Fruit fly (Drosophila melanogaster) Kc167 (cell line): Measurements from ENCODE around the gene Cby.

ENCODE experiments used
- Myc ChIP-seq: fragments of >200 bp; optimal IDR thresholded peaks from 2 replicates; lab custom pipeline; 2017; ENCODE audit warnings: missing external identifiers
- Sin3A ChIP-seq: fragments of >200 bp; optimal IDR thresholded peaks from 2 replicates; lab custom pipeline; 2018; ENCODE audit warnings: missing external identifiers
- h ChIP-seq: fragments of >200 bp; optimal IDR thresholded peaks from 3 replicates; lab custom pipeline; 2018; ENCODE audit warnings: missing external identifiers
- insv ChIP-seq: fragments of >200 bp; optimal IDR thresholded peaks from 3 replicates; lab custom pipeline; 2018; ENCODE audit warnings: missing external identifiers
- psq ChIP-seq: fragments of >200 bp; optimal IDR thresholded peaks from 2 replicates; lab custom pipeline; 2017; ENCODE audit warnings: missing external identifiers

DNA sequence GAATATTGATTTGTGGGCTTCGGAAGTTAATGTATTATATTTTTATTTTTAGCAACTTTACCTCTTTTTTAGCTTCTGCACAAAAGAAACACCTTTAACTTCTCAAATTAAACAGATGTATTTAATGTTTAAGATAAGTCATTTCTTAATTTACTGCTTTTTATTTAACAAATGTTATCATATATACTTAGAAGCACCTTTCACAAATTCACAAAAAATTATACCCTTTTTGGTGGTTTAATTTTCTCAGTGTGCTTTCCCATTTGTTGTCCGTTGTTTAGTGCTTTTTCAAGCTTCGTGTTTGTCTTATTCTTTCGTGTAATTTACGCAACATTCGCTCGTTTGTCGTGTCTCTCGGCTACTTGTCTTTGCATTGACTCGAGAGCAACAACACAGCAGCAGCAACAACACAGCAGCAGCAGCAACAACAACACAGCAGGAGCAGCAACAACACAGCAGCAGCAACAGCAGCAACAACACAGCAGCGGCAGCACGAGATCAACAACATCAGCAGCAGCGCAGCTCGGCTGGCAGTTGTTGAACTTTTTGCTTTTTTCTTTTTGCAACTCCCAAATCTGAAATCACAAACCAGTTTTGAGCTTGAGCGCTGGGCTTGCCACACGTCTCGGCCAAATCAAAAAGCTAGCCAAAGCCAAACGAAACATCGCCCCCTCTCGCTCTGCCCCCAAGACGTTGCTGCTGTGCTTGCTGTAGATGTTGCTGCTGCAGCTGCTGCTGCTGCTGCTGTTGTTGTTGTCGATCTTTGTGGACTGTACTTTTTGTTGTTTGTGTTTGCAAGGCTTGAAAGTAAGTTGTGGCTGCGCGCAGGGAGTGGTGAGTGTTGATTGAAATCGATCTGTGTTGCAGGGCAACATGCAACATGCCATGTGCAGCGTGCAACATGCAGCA is 30.5 kb upstream of the Cby start:
- TF ChIP-seq h (no peak), insv (lab: Kevin White, UChicago) (no peak), Sin3A (lab: Kevin White, UChicago) (no peak), psq (lab: Kevin White, UChicago) (no peak), Myc (lab: Kevin White, UChicago) (no peak)
